Worm (Caenorhabditis elegans): ENCODE data around the gene srr-2.
A peak's percentile ranks its signal among the peaks of the same experiment; 100 is the strongest.

The srr-2 gene

ce11 chrV:19240129-19240528, 23.2 kb upstream of the srr-2 start, which contains the start of the genes fbxb-115 and fbxb-1:
TSS of gene fbxb-115 (minus strand) at chrV:19240229.
TSS of gene fbxb-1 (plus strand) at chrV:19240354.
- TF ChIP-seq ceh-13 (GFP tag; optimal IDR thresholded peaks at IDR 0.05): no peak
- no peak for TF ChIP-seq B0310.2 (tag; optimal IDR thresholded peaks at IDR 0.05)
- no peak for TF ChIP-seq sea-1 (GFP tag; conservative IDR thresholded peaks at IDR 0.05)
- TF ChIP-seq hmg-4 (GFP tag; optimal IDR thresholded peaks at IDR 0.05): no peak
- no peak for TF ChIP-seq aly-1 (tag; optimal IDR thresholded peaks at IDR 0.05)
- TF ChIP-seq tra-4 (tag; optimal IDR thresholded peaks at IDR 0.05): no peak
- no peak for TF ChIP-seq flt-1 (GFP tag; IDR thresholded peaks at IDR 0.05)
- TF ChIP-seq ets-7 (tag; optimal IDR thresholded peaks at IDR 0.05): no peak
- TF ChIP-seq tbx-11 (GFP tag; IDR thresholded peaks at IDR 0.05): no peak
- no peak for TF ChIP-seq F13C5.2 (tag; optimal IDR thresholded peaks at IDR 0.05)
- TF ChIP-seq hnd-1 (tag; optimal IDR thresholded peaks at IDR 0.05): no peak
- TF ChIP-seq ama-1 (optimal IDR thresholded peaks at IDR 0.05): no peak
- TF ChIP-seq pes-1 (GFP tag; IDR thresholded peaks at IDR 0.05): no peak

DNA sequence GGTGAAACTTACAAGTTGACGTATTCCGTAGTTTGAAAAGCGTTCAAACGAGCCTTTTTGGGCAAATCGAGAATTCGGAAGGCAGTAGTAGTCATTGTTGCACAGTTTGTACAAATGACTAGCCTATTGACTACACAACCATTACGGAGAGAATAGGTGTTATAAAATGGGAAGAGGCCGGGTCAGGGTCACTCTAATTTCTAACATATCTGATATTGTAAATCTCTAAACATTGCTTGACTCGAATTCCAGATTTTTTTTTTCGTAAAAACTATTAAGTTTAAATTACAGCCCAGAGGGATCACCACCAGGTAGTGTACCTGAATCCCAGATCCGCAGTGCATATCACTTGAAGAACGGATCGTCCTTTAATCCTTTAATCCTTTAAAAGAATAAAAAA, 20.2 kb upstream of the srr-2 start, which contains the start of gene fbxb-2:
Gene fbxb-2, minus strand, starts transcription at position 101 of the 400 bp plus-strand sequence.
- TF ChIP-seq sea-1 (GFP tag; conservative IDR thresholded peaks at IDR 0.05): no peak
- no peak for TF ChIP-seq hmbx-1 (tag; optimal IDR thresholded peaks at IDR 0.05)
- no peak for TF ChIP-seq hnd-1 (tag; optimal IDR thresholded peaks at IDR 0.05)
- peak; percentile 8 for TF ChIP-seq ceh-36 (tag; optimal IDR thresholded peaks at IDR 0.05)

DNA sequence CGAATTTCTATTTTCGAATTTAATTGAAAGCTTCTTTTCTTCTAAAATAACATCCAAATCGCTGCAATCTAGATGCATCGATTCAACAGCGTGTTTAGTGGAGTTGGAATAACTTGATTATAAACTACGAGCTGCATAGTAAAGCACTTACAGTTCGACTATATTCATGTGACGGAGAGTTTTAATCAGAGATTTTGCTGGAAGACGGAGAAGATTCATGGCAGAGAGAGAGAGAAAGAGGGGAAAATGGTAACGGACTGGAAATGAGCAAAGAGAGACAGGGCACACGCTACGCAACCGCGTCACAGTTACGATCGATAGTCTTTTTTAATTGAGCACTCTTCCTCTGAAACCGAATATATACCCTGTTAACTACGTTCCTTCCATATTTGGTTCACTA, 16.5 kb upstream of the srr-2 start, which contains the start of gene fbxb-116:
Gene fbxb-116, plus strand, starts transcription at position 301 of the 400 bp plus-strand sequence.
- TF ChIP-seq tra-4 (tag; optimal IDR thresholded peaks at IDR 0.05): no peak
- no peak for TF ChIP-seq tbx-37 (GFP tag; conservative IDR thresholded peaks at IDR 0.05)

DNA sequence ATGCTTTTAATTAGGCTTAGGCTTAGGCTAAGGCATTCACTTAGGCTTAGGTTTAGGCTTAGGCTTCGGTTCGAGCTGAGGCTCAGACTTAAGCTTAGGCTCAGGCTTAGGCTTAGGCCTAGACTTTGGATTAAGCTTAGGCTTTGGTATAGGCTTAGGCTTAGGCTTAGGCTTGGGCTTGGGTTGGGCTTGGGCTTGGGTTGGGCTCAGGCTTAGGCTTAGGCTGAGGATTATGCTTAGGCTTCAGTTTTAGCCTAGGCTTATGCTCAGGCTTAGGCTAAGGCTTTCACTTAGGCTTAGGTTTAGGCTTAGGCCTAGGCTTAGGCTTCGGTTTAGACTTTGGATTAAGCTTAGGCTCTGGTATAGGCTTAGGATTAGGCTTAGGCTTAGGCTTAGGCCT, 14.2 kb upstream of the srr-2 start:
- TF ChIP-seq pes-1 (GFP tag; IDR thresholded peaks at IDR 0.05): no peak
- peak; percentile 95 for TF ChIP-seq ceh-36 (tag; optimal IDR thresholded peaks at IDR 0.05)
- TF ChIP-seq tbx-37 (GFP tag; conservative IDR thresholded peaks at IDR 0.05): no peak

- no peak for TF ChIP-seq scrt-1 (GFP tag; IDR thresholded peaks at IDR 0.05)
- TF ChIP-seq F13C5.2 (tag; optimal IDR thresholded peaks at IDR 0.05): no peak
- TF ChIP-seq hmg-4 (GFP tag; optimal IDR thresholded peaks at IDR 0.05): no peak
- TF ChIP-seq sea-1 (GFP tag; conservative IDR thresholded peaks at IDR 0.05): no peak
- no peak for TF ChIP-seq ets-7 (tag; optimal IDR thresholded peaks at IDR 0.05)
- no peak for TF ChIP-seq ama-1 (optimal IDR thresholded peaks at IDR 0.05)
- no peak for TF ChIP-seq hmbx-1 (tag; optimal IDR thresholded peaks at IDR 0.05)
- TF ChIP-seq B0310.2 (tag; optimal IDR thresholded peaks at IDR 0.05): no peak
- no peak for TF ChIP-seq tbx-11 (GFP tag; IDR thresholded peaks at IDR 0.05)
- TF ChIP-seq ceh-13 (GFP tag; optimal IDR thresholded peaks at IDR 0.05): no peak
Measured at ce11 chrV:19230413-19230812, 13.4 kb upstream of the srr-2 start, which contains the start of gene sqst-3. TSS of gene sqst-3 (plus strand) at chrV:19230782.

DNA sequence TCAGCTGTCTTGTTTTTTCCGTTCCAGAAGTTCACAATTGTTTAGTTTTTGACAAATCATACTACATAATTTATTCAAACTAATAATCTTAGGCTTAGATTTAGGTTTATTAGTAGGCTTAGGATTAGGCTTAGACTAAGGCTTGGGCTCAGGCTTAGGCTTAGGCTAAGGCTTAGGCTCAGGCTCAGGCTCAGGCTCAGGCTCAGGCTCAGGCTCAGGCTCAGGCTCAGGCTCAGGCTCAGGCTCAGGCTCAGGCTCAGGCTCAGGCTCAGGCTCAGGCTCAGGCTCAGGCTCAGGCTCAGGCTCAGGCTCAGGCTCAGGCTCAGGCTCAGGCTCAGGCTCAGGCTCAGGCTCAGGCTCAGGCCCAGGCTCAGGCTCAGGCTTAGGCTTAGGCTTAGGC, 12.0 kb upstream of the srr-2 start:
- TF ChIP-seq ceh-36 (tag; optimal IDR thresholded peaks at IDR 0.05): peak; percentile 20

- no peak for TF ChIP-seq ceh-36 (tag; optimal IDR thresholded peaks at IDR 0.05)
Measured at ce11 chrV:19217675-19218074, 699 bp upstream of the srr-2 start, which contains the start of gene oac-49. TSS of gene oac-49 (plus strand) at chrV:19217975.

ce11 chrV:19212354-19212753, 4.6 kb downstream of the srr-2 start:
- TF ChIP-seq scrt-1 (GFP tag; IDR thresholded peaks at IDR 0.05) (no peak), tbx-11 (GFP tag; IDR thresholded peaks at IDR 0.05) (no peak)

DNA sequence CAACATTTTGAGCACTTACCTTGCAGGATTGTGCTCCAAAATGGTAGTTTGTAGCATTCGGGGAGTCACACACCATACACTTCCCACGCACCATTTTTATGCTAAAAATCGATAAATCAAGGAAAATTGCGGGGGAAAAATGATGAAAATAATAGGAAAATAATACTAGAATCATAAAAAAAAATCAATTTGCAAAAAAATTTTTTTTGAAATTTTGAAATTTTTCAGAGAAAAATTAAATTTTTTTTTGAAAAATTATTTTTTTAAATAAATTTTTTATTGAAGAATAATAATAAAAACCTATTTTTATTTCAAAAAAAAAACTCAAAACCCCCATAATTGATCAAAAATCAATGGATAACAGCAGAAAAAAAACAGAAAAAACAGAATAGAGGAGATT, 5.2 kb downstream of the srr-2 start, which contains the start of gene nhr-79:
Gene nhr-79, minus strand, starts transcription at position 101 of the 400 bp plus-strand sequence.
- no peak for TF ChIP-seq sea-1 (GFP tag; conservative IDR thresholded peaks at IDR 0.05)
- no peak for TF ChIP-seq tbx-11 (GFP tag; IDR thresholded peaks at IDR 0.05)
- TF ChIP-seq hnd-1 (tag; optimal IDR thresholded peaks at IDR 0.05): no peak
- TF ChIP-seq B0310.2 (tag; optimal IDR thresholded peaks at IDR 0.05): no peak
- no peak for TF ChIP-seq ceh-13 (GFP tag; optimal IDR thresholded peaks at IDR 0.05)
- TF ChIP-seq ceh-36 (tag; optimal IDR thresholded peaks at IDR 0.05): no peak
- no peak for TF ChIP-seq flt-1 (GFP tag; IDR thresholded peaks at IDR 0.05)
- no peak for TF ChIP-seq hmg-4 (GFP tag; optimal IDR thresholded peaks at IDR 0.05)
- TF ChIP-seq scrt-1 (GFP tag; IDR thresholded peaks at IDR 0.05): no peak
- TF ChIP-seq aly-1 (tag; optimal IDR thresholded peaks at IDR 0.05): no peak
- no peak for TF ChIP-seq hmbx-1 (tag; optimal IDR thresholded peaks at IDR 0.05)

- no peak for TF ChIP-seq aly-1 (tag; optimal IDR thresholded peaks at IDR 0.05)
- TF ChIP-seq ceh-13 (GFP tag; optimal IDR thresholded peaks at IDR 0.05): no peak
- no peak for TF ChIP-seq hmg-4 (GFP tag; optimal IDR thresholded peaks at IDR 0.05)
- no peak for TF ChIP-seq B0310.2 (tag; optimal IDR thresholded peaks at IDR 0.05)
- no peak for TF ChIP-seq tbx-37 (GFP tag; conservative IDR thresholded peaks at IDR 0.05)
- TF ChIP-seq tra-4 (tag; optimal IDR thresholded peaks at IDR 0.05): no peak
- no peak for TF ChIP-seq F13C5.2 (tag; optimal IDR thresholded peaks at IDR 0.05)
- no peak for TF ChIP-seq ceh-36 (tag; optimal IDR thresholded peaks at IDR 0.05)
- TF ChIP-seq pes-1 (GFP tag; IDR thresholded peaks at IDR 0.05): no peak
- TF ChIP-seq hmbx-1 (tag; optimal IDR thresholded peaks at IDR 0.05): no peak
- TF ChIP-seq scrt-1 (GFP tag; IDR thresholded peaks at IDR 0.05): no peak
- no peak for TF ChIP-seq sea-1 (GFP tag; conservative IDR thresholded peaks at IDR 0.05)
Measured at ce11 chrV:19206911-19207310, 10.1 kb downstream of the srr-2 start.
